Worm (Caenorhabditis elegans) whole organism, L3 larva: ENCODE results near the gene clu-1.

ENCODE experiments used
- R02D3.7 ChIP-seq: fragments of 150-350 bp; optimal IDR thresholded peaks from 2 replicates; lab custom pipeline; 2014; ENCODE audit warnings: missing biosample characterization, missing genetic modification characterization
- ZK546.5 ChIP-seq: sonication (generic microtip); optimal IDR thresholded peaks from 2 replicates; lab custom pipeline; 2017; ENCODE audit warnings: missing biosample characterization, missing genetic modification characterization
- aly-2 ChIP-seq: fragments of 150-350 bp; optimal IDR thresholded peaks from 2 replicates; lab custom pipeline; 2014; ENCODE audit warnings: missing biosample characterization, missing genetic modification characterization
- ama-1 ChIP-seq: fragments of 150-350 bp; optimal IDR thresholded peaks from 2 replicates; lab custom pipeline; 2018
- ceh-82 ChIP-seq: fragments of 150-350 bp; optimal IDR thresholded peaks from 2 replicates; lab custom pipeline; 2014; ENCODE audit warnings: missing biosample characterization, missing genetic modification characterization
- daf-12 ChIP-seq: fragments of 150-350 bp; optimal IDR thresholded peaks from 2 replicates; lab custom pipeline; 2014; ENCODE audit warnings: missing biosample characterization, missing genetic modification reagents, missing genetic modification characterization
- mdl-1 ChIP-seq: fragments of 150-350 bp; optimal IDR thresholded peaks from 2 replicates; lab custom pipeline; 2014; ENCODE audit warnings: missing biosample characterization, missing genetic modification characterization
- nhr-23 ChIP-seq: fragments of 150-350 bp; optimal IDR thresholded peaks from 2 replicates; lab custom pipeline; 2014; ENCODE audit warnings: missing biosample characterization, missing genetic modification reagents, missing genetic modification characterization
- nhr-77 ChIP-seq: fragments of 150-350 bp; optimal IDR thresholded peaks from 2 replicates; lab custom pipeline; 2014; ENCODE audit warnings: missing biosample characterization, missing genetic modification characterization
- pha-4 ChIP-seq: fragments of 150-350 bp; optimal IDR thresholded peaks from 2 replicates; lab custom pipeline; 2014; ENCODE audit warnings: missing biosample characterization, missing genetic modification reagents, missing genetic modification characterization
- skn-1 ChIP-seq: fragments of 150-350 bp; optimal IDR thresholded peaks from 2 replicates; lab custom pipeline; 2014; ENCODE audit warnings: missing biosample characterization, missing genetic modification characterization
- snpc-4 ChIP-seq: fragments of 150-350 bp; optimal IDR thresholded peaks from 2 replicates; lab custom pipeline; 2014; ENCODE audit warnings: missing biosample characterization, missing genetic modification characterization
- tbx-2 ChIP-seq: sonication (generic microtip); optimal IDR thresholded peaks from 2 replicates; lab custom pipeline; 2016; ENCODE audit warnings: mild to moderate bottlenecking, missing genetic modification characterization, missing compliant biosample characterization

ce11 chrIII:9483716-9484115 is 37.5 kb downstream of the clu-1 start:
- TF ChIP-seq ama-1, result no peak
- no peak for TF ChIP-seq daf-12
- no peak for TF ChIP-seq tbx-2 (tag; lab: Kevin White, UChicago)
- TF ChIP-seq nhr-77 (tag; lab: Kevin White, UChicago), result no peak
- TF ChIP-seq pha-4, result no peak
- no peak for TF ChIP-seq mdl-1 (tag; lab: Kevin White, UChicago)
- TF ChIP-seq ZK546.5 (tag; lab: Kevin White, UChicago), result no peak
- no peak for TF ChIP-seq nhr-23 (tag; lab: Kevin White, UChicago)
- no peak for TF ChIP-seq aly-2 (tag; lab: Kevin White, UChicago)
- TF ChIP-seq R02D3.7 (tag; lab: Kevin White, UChicago), result no peak
- no peak for TF ChIP-seq snpc-4 (tag; lab: Kevin White, UChicago)
- no peak for TF ChIP-seq ceh-82
- TF ChIP-seq skn-1 (tag; lab: Kevin White, UChicago), result no peak
